Fruit fly (Drosophila melanogaster) whole organism, embryonic: ENCODE data around the gene CG11593.

ENCODE experiments used
- Blimp-1 ChIP-seq: fragments of 200-800 bp; sonication (Bioruptor generic); optimal IDR thresholded peaks from 3 replicates; lab custom pipeline; 2018; ENCODE audit warnings: missing biosample characterization, missing genetic modification characterization, mild to moderate bottlenecking, moderate library complexity, missing genetic modification reagents
- CG10366 ChIP-seq: fragments of 200-800 bp; sonication (Bioruptor generic); IDR thresholded peaks from 2 replicates; pipeline ENCODE4 v1.3.6; 2022; ENCODE audit warnings: missing biosample characterization, missing genetic modification characterization
- CG10959 ChIP-seq: fragments of 200-800 bp; sonication (Bioruptor generic); IDR thresholded peaks from 2 replicates; pipeline ENCODE4 v1.3.6; 2022; ENCODE audit warnings: missing biosample characterization, missing genetic modification characterization
- CG11504 ChIP-seq: fragments of 200-800 bp; sonication (Bioruptor generic); optimal IDR thresholded peaks from 3 replicates; lab custom pipeline; 2019; ENCODE audit warnings: missing biosample characterization, mild to moderate bottlenecking, missing genetic modification characterization, moderate library complexity
- CG11696 ChIP-seq: fragments of 200-800 bp; sonication (Bioruptor generic); IDR thresholded peaks from 2 replicates; pipeline ENCODE4 v1.3.6; 2022; ENCODE audit warnings: missing biosample characterization, missing genetic modification characterization
- CG11723 ChIP-seq: fragments of 200-800 bp; sonication (Bioruptor generic); optimal IDR thresholded peaks from 2 replicates; lab custom pipeline; 2017; ENCODE audit warnings: missing biosample characterization, mild to moderate bottlenecking, missing genetic modification characterization
- CG13296 ChIP-seq: fragments of 200-800 bp; sonication (Bioruptor generic); optimal IDR thresholded peaks from 3 replicates; lab custom pipeline; 2018; ENCODE audit warnings: missing biosample characterization, mild to moderate bottlenecking, missing genetic modification characterization
- CG14441 ChIP-seq: fragments of 200-800 bp; sonication (Bioruptor generic); IDR thresholded peaks from 2 replicates; pipeline ENCODE4 v1.3.6; 2022; ENCODE audit warnings: missing biosample characterization, missing genetic modification characterization
- CG15073 ChIP-seq: fragments of 200-800 bp; sonication (Bioruptor generic); optimal IDR thresholded peaks from 2 replicates; lab custom pipeline; 2016; ENCODE audit warnings: missing biosample characterization, missing genetic modification characterization
- CG16779 ChIP-seq: fragments of 200-800 bp; sonication (Bioruptor generic); IDR thresholded peaks from 2 replicates; pipeline ENCODE4 v1.3.6; 2022; ENCODE audit warnings: missing biosample characterization, missing genetic modification characterization
- CG18011 ChIP-seq: fragments of 200-800 bp; sonication (Bioruptor generic); optimal IDR thresholded peaks from 2 replicates; lab custom pipeline; 2017; ENCODE audit warnings: missing biosample characterization, missing genetic modification characterization, mild to moderate bottlenecking, moderate library complexity, missing genotype
- CG18476 ChIP-seq: fragments of 200-800 bp; sonication (Bioruptor generic); optimal IDR thresholded peaks from 2 replicates; lab custom pipeline; 2016; ENCODE audit warnings: missing biosample characterization, mild to moderate bottlenecking, missing genetic modification characterization
- CG2120 ChIP-seq: fragments of 200-800 bp; sonication (Bioruptor generic); optimal IDR thresholded peaks from 3 replicates; lab custom pipeline; 2016; ENCODE audit warnings: missing biosample characterization, missing genetic modification characterization
- CG2678 ChIP-seq: fragments of 200-800 bp; sonication (Bioruptor generic); optimal IDR thresholded peaks from 3 replicates; lab custom pipeline; 2019; ENCODE audit warnings: missing biosample characterization, mild to moderate bottlenecking, missing genetic modification characterization, moderate library complexity
- CG2712 ChIP-seq: fragments of 200-800 bp; optimal IDR thresholded peaks from 3 replicates; lab custom pipeline; 2019; ENCODE audit warnings: missing biosample characterization, mild to moderate bottlenecking, missing genetic modification characterization, moderate library complexity
- CG3065 ChIP-seq: fragments of 200-800 bp; sonication (Bioruptor generic); optimal IDR thresholded peaks from 2 replicates; lab custom pipeline; 2016; ENCODE audit warnings: missing biosample characterization, missing genetic modification characterization
- CG31441 ChIP-seq: fragments of 200-800 bp; sonication (Bioruptor generic); IDR thresholded peaks from 2 replicates; pipeline ENCODE4 v1.3.6; 2022; ENCODE audit warnings: missing biosample characterization, missing genetic modification characterization
- CG6813 ChIP-seq: fragments of 200-800 bp; sonication (Bioruptor generic); optimal IDR thresholded peaks from 2 replicates; lab custom pipeline; 2017; ENCODE audit warnings: missing biosample characterization, missing genetic modification characterization, mild to moderate bottlenecking, moderate library complexity, missing genetic modification reagents
- CG7839 ChIP-seq: fragments of 200-800 bp; sonication (Bioruptor generic); optimal IDR thresholded peaks from 3 replicates; lab custom pipeline; 2018; ENCODE audit warnings: missing biosample characterization, mild to moderate bottlenecking, missing genetic modification characterization, moderate library complexity
- CG9727 ChIP-seq: fragments of 200-800 bp; sonication (Bioruptor generic); optimal IDR thresholded peaks from 3 replicates; lab custom pipeline; 2017; ENCODE audit warnings: missing biosample characterization, mild to moderate bottlenecking, missing genetic modification characterization
- CG9797 ChIP-seq: fragments of 200-800 bp; sonication (Bioruptor generic); optimal IDR thresholded peaks from 3 replicates; lab custom pipeline; 2018; ENCODE audit warnings: missing biosample characterization, mild to moderate bottlenecking, missing genetic modification characterization
- HHEX ChIP-seq: fragments of 200-800 bp; sonication (Bioruptor generic); optimal IDR thresholded peaks from 3 replicates; lab custom pipeline; 2017; ENCODE audit warnings: missing biosample characterization, mild to moderate bottlenecking, missing genetic modification characterization, missing genetic modification reagents
- Hand ChIP-seq: fragments of 200-800 bp; sonication (Bioruptor generic); optimal IDR thresholded peaks from 2 replicates; lab custom pipeline; 2017; ENCODE audit warnings: mild to moderate bottlenecking, missing biosample characterization, missing genetic modification reagents, missing genetic modification characterization
- Hmx ChIP-seq: fragments of 200-800 bp; sonication (Bioruptor generic); optimal IDR thresholded peaks from 2 replicates; lab custom pipeline; 2016; ENCODE audit warnings: missing biosample characterization, missing genetic modification characterization
- Hr51 ChIP-seq, 2 experiments: fragments of 200-800 bp; sonication (Bioruptor generic); optimal IDR thresholded peaks; 2 replicates in 1 of 2; 3 replicates in 1 of 2; lab custom pipeline; 2016 to 2018; ENCODE audit warnings: missing biosample characterization in 2 of 2, missing genetic modification characterization in 2 of 2, mild to moderate bottlenecking in 1 of 2, moderate library complexity in 1 of 2
- Lhr ChIP-seq: fragments of 200-800 bp; sonication (Bioruptor generic); optimal IDR thresholded peaks from 3 replicates; lab custom pipeline; 2017; ENCODE audit warnings: mild to moderate bottlenecking, missing biosample characterization, missing genetic modification reagents, missing genetic modification characterization
- Neu2 ChIP-seq: fragments of 200-800 bp; sonication (Bioruptor generic); optimal IDR thresholded peaks from 3 replicates; lab custom pipeline; 2016; ENCODE audit warnings: missing biosample characterization, missing genetic modification characterization, borderline replicate concordance
- Oli ChIP-seq: fragments of 200-800 bp; sonication (Bioruptor generic); optimal IDR thresholded peaks from 2 replicates; lab custom pipeline; 2018; ENCODE audit warnings: missing biosample characterization, mild to moderate bottlenecking, missing genetic modification characterization, moderate library complexity
- Rx ChIP-seq: fragments of 200-800 bp; sonication (Bioruptor generic); IDR thresholded peaks from 2 replicates; pipeline ENCODE4 v1.3.6; 2022; ENCODE audit warnings: missing biosample characterization, missing genetic modification characterization
- Scr ChIP-seq: fragments of 200-800 bp; sonication (Bioruptor generic); IDR thresholded peaks from 2 replicates; pipeline ENCODE4 v1.3.6; 2022; ENCODE audit warnings: missing biosample characterization, missing genetic modification characterization; ENCODE audit not compliant: partially characterized antibody
- Sin3A ChIP-seq: fragments of >200 bp; optimal IDR thresholded peaks from 2 replicates; lab custom pipeline; 2018
- Sox102F ChIP-seq: fragments of 200-800 bp; sonication (Bioruptor generic); optimal IDR thresholded peaks from 2 replicates; lab custom pipeline; 2018; ENCODE audit warnings: missing biosample characterization, mild to moderate bottlenecking, missing genetic modification characterization, moderate library complexity
- cato ChIP-seq: fragments of 200-800 bp; sonication (Bioruptor generic); optimal IDR thresholded peaks from 2 replicates; lab custom pipeline; 2016; ENCODE audit warnings: missing biosample characterization, missing genetic modification characterization, borderline replicate concordance
- ci ChIP-seq: fragments of 200-800 bp; sonication (Bioruptor generic); IDR thresholded peaks from 3 replicates; pipeline ENCODE4 v1.3.6; 2022; ENCODE audit warnings: missing biosample characterization, missing genetic modification characterization
- emc ChIP-seq: fragments of 200-800 bp; sonication (Bioruptor generic); optimal IDR thresholded peaks from 2 replicates; lab custom pipeline; 2016; ENCODE audit warnings: missing biosample characterization, missing genetic modification characterization
- fru ChIP-seq: fragments of >200 bp; optimal IDR thresholded peaks from 2 replicates; lab custom pipeline; 2017
- gro ChIP-seq: fragments of 200-800 bp; sonication (Bioruptor generic); optimal IDR thresholded peaks from 2 replicates; lab custom pipeline; 2016; ENCODE audit warnings: missing biosample characterization, missing genetic modification characterization
- hth ChIP-seq: fragments of >200 bp; optimal IDR thresholded peaks from 2 replicates; lab custom pipeline; 2017; ENCODE audit warnings: inconsistent platforms
- knrl ChIP-seq: fragments of 200-800 bp; sonication (Bioruptor generic); IDR thresholded peaks from 3 replicates; pipeline ENCODE4 v1.3.6; 2022; ENCODE audit warnings: missing biosample characterization, missing genetic modification characterization; ENCODE audit not compliant: partially characterized antibody
- lmd ChIP-seq: fragments of 200-800 bp; sonication (Bioruptor generic); IDR thresholded peaks from 2 replicates; pipeline ENCODE4 v1.3.6; 2022; ENCODE audit warnings: missing biosample characterization, missing genetic modification characterization
- prd ChIP-seq, 3 experiments: fragments of >200 bp in 2 of 3; fragments of 200-800 bp in 1 of 3; sonication (Bioruptor generic) in 1 of 3; optimal IDR thresholded peaks in 2 of 3; IDR thresholded peaks in 1 of 3; 2 replicates in 2 of 3; 3 replicates in 1 of 3; pipeline versions ENCODE4 v1.3.6 to Lab custom; 2017 to 2022; ENCODE audit warnings: missing biosample characterization in 1 of 3, missing genetic modification characterization in 1 of 3
- repo ChIP-seq: fragments of 200-800 bp; sonication (Bioruptor generic); optimal IDR thresholded peaks from 2 replicates; lab custom pipeline; 2016; ENCODE audit warnings: missing biosample characterization, missing genetic modification characterization
- salm ChIP-seq: fragments of 200-800 bp; sonication (Bioruptor generic); optimal IDR thresholded peaks from 2 replicates; lab custom pipeline; 2018; ENCODE audit warnings: missing biosample characterization, mild to moderate bottlenecking, missing genetic modification characterization
- sc ChIP-seq, 3 experiments: fragments of >200 bp in 2 of 3; fragments of 200-800 bp in 1 of 3; sonication (Bioruptor generic) in 1 of 3; optimal IDR thresholded peaks; 2 replicates in 2 of 3; 3 replicates in 1 of 3; lab custom pipeline; 2017; ENCODE audit warnings: mild to moderate bottlenecking in 1 of 3, missing biosample characterization in 1 of 3, missing genetic modification characterization in 1 of 3, missing genetic modification reagents in 1 of 3
- scrt ChIP-seq: fragments of 200-800 bp; sonication (Bioruptor generic); optimal IDR thresholded peaks from 2 replicates; lab custom pipeline; 2018; ENCODE audit warnings: missing biosample characterization, mild to moderate bottlenecking, missing genetic modification characterization, moderate library complexity
- sd ChIP-seq: fragments of 200-800 bp; sonication (Bioruptor generic); optimal IDR thresholded peaks from 3 replicates; lab custom pipeline; 2018; ENCODE audit warnings: missing biosample characterization, mild to moderate bottlenecking, missing genetic modification characterization, moderate library complexity
- trh ChIP-seq: fragments of 200-800 bp; sonication (Bioruptor generic); optimal IDR thresholded peaks from 2 replicates; lab custom pipeline; 2016; ENCODE audit warnings: missing biosample characterization, missing genetic modification characterization
- twi ChIP-seq: fragments of 200-800 bp; optimal IDR thresholded peaks from 2 replicates; lab custom pipeline; 2019; ENCODE audit warnings: missing biosample characterization, mild to moderate bottlenecking, missing genetic modification characterization, moderate library complexity
- unpg ChIP-seq: fragments of 200-800 bp; sonication (Bioruptor generic); optimal IDR thresholded peaks from 3 replicates; lab custom pipeline; 2018; ENCODE audit warnings: missing biosample characterization, mild to moderate bottlenecking, missing genetic modification characterization, moderate library complexity
- zfh2 ChIP-seq: fragments of 200-800 bp; sonication (Bioruptor generic); optimal IDR thresholded peaks from 2 replicates; lab custom pipeline; 2016; ENCODE audit warnings: missing biosample characterization, missing genetic modification characterization

CG11593 gene

DNA sequence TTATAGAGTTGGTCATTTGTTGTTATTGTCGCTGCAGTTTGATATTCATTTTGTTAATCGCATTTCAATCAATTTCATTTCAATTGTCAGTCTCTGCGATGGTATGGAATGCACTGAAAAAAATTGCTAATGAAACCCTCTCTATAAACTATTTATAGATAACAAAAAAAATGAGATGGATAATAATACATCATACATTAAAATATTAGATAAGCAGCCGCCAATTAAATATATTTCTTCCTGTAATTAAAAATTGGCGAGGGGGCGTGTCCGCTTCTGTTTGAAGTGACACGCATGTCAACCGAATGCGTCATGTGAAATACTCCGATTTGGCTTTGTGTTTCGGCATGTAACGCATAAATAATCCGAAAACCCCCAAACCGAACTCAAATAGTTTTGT, 4.2 kb upstream of the CG11593 start (continued):
- TF ChIP-seq sd (tag; lab: Kevin White, UChicago): peak; percentile 55
- no peak for TF ChIP-seq lmd (GFP tag; lab: Robert Waterston, UW)
- TF ChIP-seq Oli (tag; lab: Kevin White, UChicago): peak; percentile 32
- no peak for TF ChIP-seq prd (optimal IDR thresholded peaks at IDR 0.05; lab: Kevin White, UChicago)
- TF ChIP-seq prd (GFP tag; IDR thresholded peaks at IDR 0.05; lab: Robert Waterston, UW): peak; percentile 10; the same call in 1 of the 3 replicates
- TF ChIP-seq CG9797 (GFP tag; lab: Kevin White, UChicago): no peak
- peak; percentile 14 for TF ChIP-seq CG7839 (tag; lab: Kevin White, UChicago)
- peak; percentile 17; the same call in 1 of the 2 replicates for TF ChIP-seq CG31441 (GFP tag; lab: Robert Waterston, UW)
- TF ChIP-seq CG9727 (GFP tag; lab: Kevin White, UChicago): no peak
- no peak for TF ChIP-seq CG3065
- TF ChIP-seq repo (GFP tag; lab: Kevin White, UChicago): no peak
- no peak for TF ChIP-seq gro (GFP tag; lab: Kevin White, UChicago)
- peak; percentile 52 for TF ChIP-seq CG11504 (tag; lab: Kevin White, UChicago)
- TF ChIP-seq Sox102F (GFP tag; lab: Kevin White, UChicago): peak; percentile 55
- no peak for TF ChIP-seq Neu2
- TF ChIP-seq HHEX (GFP tag; lab: Kevin White, UChicago): no peak
- no peak for TF ChIP-seq scrt (GFP tag; lab: Kevin White, UChicago)
- TF ChIP-seq Scr (GFP tag; lab: Robert Waterston, UW): no peak
- no peak for TF ChIP-seq Hand (GFP tag; lab: Kevin White, UChicago)
- no peak for TF ChIP-seq CG10959 (GFP tag; lab: Robert Waterston, UW)
- no peak for TF ChIP-seq CG11723 (GFP tag; lab: Kevin White, UChicago)
- TF ChIP-seq CG18011 (GFP tag; lab: Kevin White, UChicago): no peak
- TF ChIP-seq Sin3A: no peak
- peak; percentile 29 for TF ChIP-seq CG2678 (tag; lab: Kevin White, UChicago)
- peak in 1 of 2 experiments; percentile 63 for TF ChIP-seq Hr51 (GFP tag; optimal IDR thresholded peaks at IDR 0.05; lab: Kevin White, UChicago)
- TF ChIP-seq twi (tag; lab: Kevin White, UChicago): no peak
- TF ChIP-seq salm: no peak
- no peak for TF ChIP-seq CG13296 (GFP tag; lab: Kevin White, UChicago)
- no peak for TF ChIP-seq CG18476 (GFP tag; lab: Kevin White, UChicago)
- TF ChIP-seq knrl (GFP tag; lab: Robert Waterston, UW): no peak
- no peak for TF ChIP-seq CG6813 (GFP tag; lab: Kevin White, UChicago)
- peak; percentile 4 for TF ChIP-seq Blimp-1
- peak; percentile 49 for TF ChIP-seq CG10366 (GFP tag; lab: Robert Waterston, UW)
- no peak for TF ChIP-seq CG2120 (GFP tag; lab: Kevin White, UChicago)
- no peak for TF ChIP-seq zfh2 (GFP tag; lab: Kevin White, UChicago)
- TF ChIP-seq CG16779 (GFP tag; lab: Robert Waterston, UW): no peak
- no peak for TF ChIP-seq trh
- TF ChIP-seq CG11696 (GFP tag; lab: Robert Waterston, UW): no peak
- TF ChIP-seq emc (GFP tag; lab: Kevin White, UChicago): no peak
- no peak for TF ChIP-seq Hmx (GFP tag; lab: Kevin White, UChicago)
- peak; percentile 15 for TF ChIP-seq CG2712
- TF ChIP-seq sc (optimal IDR thresholded peaks at IDR 0.05; lab: Kevin White, UChicago): no peak
- TF ChIP-seq sc (GFP tag; optimal IDR thresholded peaks at IDR 0.05; lab: Kevin White, UChicago): no peak
- no peak for TF ChIP-seq cato (GFP tag; lab: Kevin White, UChicago)
- peak; percentile 29 for TF ChIP-seq unpg
- TF ChIP-seq ci (GFP tag; lab: Robert Waterston, UW): no peak
- no peak for TF ChIP-seq fru (lab: Kevin White, UChicago)
- no peak for TF ChIP-seq Lhr (GFP tag; lab: Kevin White, UChicago)
- TF ChIP-seq Rx (GFP tag; lab: Robert Waterston, UW): no peak
- TF ChIP-seq CG14441 (GFP tag; lab: Robert Waterston, UW): peak; percentile 41
- no peak for TF ChIP-seq CG15073 (GFP tag; lab: Kevin White, UChicago)
- TF ChIP-seq hth (lab: Kevin White, UChicago): no peak
